Fruit fly (Drosophila melanogaster) Kc167 (cell line): ENCODE measurements around the gene CG4318.
"Not testable (repeated sequence)": the region's sequence is repeated elsewhere in the genome, so short reads cannot be mapped to it uniquely, and the experiment has no call there.

Source experiments
- Myc ChIP-seq: fragments of >200 bp; optimal IDR thresholded peaks from 2 replicates; lab custom pipeline; 2017; ENCODE audit warnings: missing external identifiers
- Sin3A ChIP-seq: fragments of >200 bp; optimal IDR thresholded peaks from 2 replicates; lab custom pipeline; 2018; ENCODE audit warnings: missing external identifiers
- h ChIP-seq: fragments of >200 bp; optimal IDR thresholded peaks from 3 replicates; lab custom pipeline; 2018; ENCODE audit warnings: missing external identifiers
- insv ChIP-seq: fragments of >200 bp; optimal IDR thresholded peaks from 3 replicates; lab custom pipeline; 2018; ENCODE audit warnings: missing external identifiers
- psq ChIP-seq: fragments of >200 bp; optimal IDR thresholded peaks from 2 replicates; lab custom pipeline; 2017; ENCODE audit warnings: missing external identifiers
- ttk ChIP-seq: sonication (Bioruptor generic); optimal IDR thresholded peaks from 2 replicates; lab custom pipeline; 2017; ENCODE audit warnings: missing external identifiers

Gene CG4318

dm6 chrX:13154783-13155182 lies at the start of gene CG4318, which contains the start of gene CG4332:
Gene CG4318, minus strand, starts transcription at chrX:13154924.
Gene CG4332, plus strand, starts transcription at chrX:13155038.
- TF ChIP-seq Sin3A (lab: Kevin White, UChicago) (no peak), Myc (lab: Kevin White, UChicago) (no peak), insv (no peak), h (lab: Kevin White, UChicago) (no peak), psq (no peak), ttk (lab: Kevin White, UChicago) (no peak)

- TF ChIP-seq Myc (lab: Kevin White, UChicago) = no peak
- no peak for TF ChIP-seq psq
- no peak for TF ChIP-seq h (lab: Kevin White, UChicago)
- no peak for TF ChIP-seq insv
- no peak for TF ChIP-seq Sin3A (lab: Kevin White, UChicago)
- TF ChIP-seq ttk (lab: Kevin White, UChicago) = no peak
Measured at dm6 chrX:13202162-13202561, 47.4 kb upstream of the CG4318 start, which contains the start of gene CG44437. Gene CG44437, minus strand, starts transcription at chrX:13202262.

dm6 chrX:13194249-13194648 lies 39.5 kb upstream of the CG4318 start, which contains the start of gene Coq5:
Gene Coq5, minus strand, starts transcription at chrX:13194551.
- TF ChIP-seq ttk (lab: Kevin White, UChicago) = no peak
- no peak for TF ChIP-seq psq
- no peak for TF ChIP-seq insv
- no peak for TF ChIP-seq h (lab: Kevin White, UChicago)

- no peak for TF ChIP-seq h (lab: Kevin White, UChicago)
- TF ChIP-seq Sin3A (lab: Kevin White, UChicago) = no peak
- no peak for TF ChIP-seq Myc (lab: Kevin White, UChicago)
- TF ChIP-seq ttk (lab: Kevin White, UChicago) = no peak
- TF ChIP-seq insv = no peak
- TF ChIP-seq psq = no peak
Measured at dm6 chrX:13192239-13192638, 37.5 kb upstream of the CG4318 start.

dm6 chrX:13191783-13192182 lies 37.1 kb upstream of the CG4318 start, which contains the start of gene CG12723:
Gene CG12723, minus strand, starts transcription at chrX:13191883.
- no peak for TF ChIP-seq insv
- TF ChIP-seq Myc (lab: Kevin White, UChicago) = no peak
- TF ChIP-seq Sin3A (lab: Kevin White, UChicago) = no peak
- no peak for TF ChIP-seq psq
- TF ChIP-seq ttk (lab: Kevin White, UChicago) = no peak
- TF ChIP-seq h (lab: Kevin White, UChicago) = no peak

- TF ChIP-seq ttk (lab: Kevin White, UChicago) (no peak), Sin3A (lab: Kevin White, UChicago) (no peak), insv (no peak), h (lab: Kevin White, UChicago) (no peak), psq (no peak), Myc (lab: Kevin White, UChicago) (no peak)
Measured at dm6 chrX:13189032-13189431, 34.3 kb upstream of the CG4318 start, which contains the start of gene Lgr4. Gene Lgr4, minus strand, starts transcription at chrX:13189164.

- not testable (repeated sequence) for TF ChIP-seq Myc (lab: Kevin White, UChicago); Sin3A (lab: Kevin White, UChicago); insv
Measured at dm6 chrX:13184178-13184577, 29.5 kb upstream of the CG4318 start, which contains the start of gene CG32641. Gene CG32641, plus strand, starts transcription at chrX:13184478.

- not testable (repeated sequence) for TF ChIP-seq Sin3A (lab: Kevin White, UChicago); psq; insv
Measured at dm6 chrX:13177720-13178119, 23.0 kb upstream of the CG4318 start, which contains the start of gene CG32640. Gene CG32640, plus strand, starts transcription at chrX:13178005.

- TF ChIP-seq Sin3A (lab: Kevin White, UChicago) = no peak
- TF ChIP-seq Myc (lab: Kevin White, UChicago) = no peak
- TF ChIP-seq insv = no peak
- no peak for TF ChIP-seq h (lab: Kevin White, UChicago)
- TF ChIP-seq psq = no peak
- TF ChIP-seq ttk (lab: Kevin White, UChicago) = no peak
Measured at dm6 chrX:13172865-13173264, 18.1 kb upstream of the CG4318 start.

dm6 chrX:13159481-13159880 lies 4.8 kb upstream of the CG4318 start, which contains the start of the genes Bap60 and CG12096:
Gene Bap60, minus strand, starts transcription at chrX:13159508.
Gene CG12096, plus strand, starts transcription at chrX:13159604.
- TF ChIP-seq Sin3A (lab: Kevin White, UChicago) = no peak
- no peak for TF ChIP-seq insv
- no peak for TF ChIP-seq psq
- no peak for TF ChIP-seq Myc (lab: Kevin White, UChicago)
- TF ChIP-seq h (lab: Kevin White, UChicago) = no peak
- no peak for TF ChIP-seq ttk (lab: Kevin White, UChicago)

dm6 chrX:13149083-13149482 lies 5.6 kb downstream of the CG4318 start:
- no peak for TF ChIP-seq Sin3A (lab: Kevin White, UChicago)
- no peak for TF ChIP-seq insv
- no peak for TF ChIP-seq Myc (lab: Kevin White, UChicago)
- no peak for TF ChIP-seq psq
- TF ChIP-seq h (lab: Kevin White, UChicago) = no peak
- TF ChIP-seq ttk (lab: Kevin White, UChicago) = no peak

- no peak for TF ChIP-seq ttk (lab: Kevin White, UChicago)
- TF ChIP-seq Sin3A (lab: Kevin White, UChicago) = no peak
Measured at dm6 chrX:13145858-13146257, 8.9 kb downstream of the CG4318 start.

- TF ChIP-seq h (lab: Kevin White, UChicago) = no peak
- TF ChIP-seq Myc (lab: Kevin White, UChicago) = no peak
- TF ChIP-seq psq = no peak
- no peak for TF ChIP-seq ttk (lab: Kevin White, UChicago)
- TF ChIP-seq insv = no peak
- no peak for TF ChIP-seq Sin3A (lab: Kevin White, UChicago)
Measured at dm6 chrX:13143100-13143499, 11.6 kb downstream of the CG4318 start.
